Worm (Caenorhabditis elegans): ENCODE data around the gene Y16E11A.4.
"Not testable (repeated sequence)": the region's sequence is repeated elsewhere in the genome, so short reads cannot be mapped to it uniquely, and the experiment has no call there.

The Y16E11A.4 gene

DNA sequence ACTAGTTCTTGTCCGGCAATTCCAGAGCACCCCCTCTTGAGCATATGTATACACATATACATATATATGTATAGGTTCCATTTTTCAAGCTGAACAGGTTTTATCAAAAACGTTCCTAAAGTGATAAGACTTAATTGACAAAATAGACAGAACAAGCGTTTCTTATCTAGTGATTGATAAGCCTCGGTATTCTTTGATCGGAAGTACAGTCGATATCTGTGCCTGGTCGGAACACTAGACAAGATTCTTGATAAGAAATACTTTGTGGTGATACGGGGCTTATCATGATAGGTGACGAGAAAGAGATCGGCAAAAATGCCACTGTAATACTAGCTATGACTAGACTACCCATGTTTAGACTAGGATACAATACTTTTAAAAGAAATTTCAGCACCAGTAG, 38.0 kb upstream of the Y16E11A.4 start:
- peak; percentile 48 for TF ChIP-seq nhr-77 (tag; optimal IDR thresholded peaks at IDR 0.05)
- peak; percentile 83 for TF ChIP-seq nhr-28 (tag; optimal IDR thresholded peaks at IDR 0.05)
- no peak for TF ChIP-seq fos-1 (tag; optimal IDR thresholded peaks at IDR 0.05)
- TF ChIP-seq duxl-1 (tag; optimal IDR thresholded peaks at IDR 0.05; ENCODE audit: poor library complexity) = peak; percentile 79
- TF ChIP-seq unc-62 (GFP tag; optimal IDR thresholded peaks at IDR 0.05 in 1 of 2) = no peak
- no peak for TF ChIP-seq unc-62 (tag; optimal IDR thresholded peaks at IDR 0.05)
- peak; percentile 26 for TF ChIP-seq aha-1 (tag)
- no peak for TF ChIP-seq nhr-41 (GFP tag; IDR thresholded peaks at IDR 0.05)
- peak; percentile 92 for TF ChIP-seq dmd-6 (GFP tag; IDR thresholded peaks at IDR 0.05)
- peak; percentile 87 for TF ChIP-seq pqm-1 (tag; optimal IDR thresholded peaks at IDR 0.05)
- no peak for TF ChIP-seq ceh-62 (tag; optimal IDR thresholded peaks at IDR 0.05)
- no peak for TF ChIP-seq F49E8.2 (tag; optimal IDR thresholded peaks at IDR 0.05; ENCODE audit: borderline replicate concordance)
- no peak for TF ChIP-seq F44E2.7 (GFP tag; IDR thresholded peaks at IDR 0.05)
- peak; percentile 88 for TF ChIP-seq tra-1 (GFP tag; IDR thresholded peaks at IDR 0.05)
- TF ChIP-seq nhr-237 (tag; optimal IDR thresholded peaks at IDR 0.05) = no peak
- TF ChIP-seq mxl-3 (GFP tag; optimal IDR thresholded peaks at IDR 0.05) = peak; percentile 12
- peak; percentile 78 for TF ChIP-seq hlh-11 (tag; optimal IDR thresholded peaks at IDR 0.05)
- peak; percentile 96 for TF ChIP-seq lin-1 (GFP tag; IDR thresholded peaks at IDR 0.05)
- no peak for TF ChIP-seq daf-16 (GFP tag; optimal IDR thresholded peaks at IDR 0.05)
- TF ChIP-seq daf-16 (tag; optimal IDR thresholded peaks at IDR 0.05) = peak; percentile 61
- peak; percentile 5 for TF ChIP-seq nhr-6 (tag; optimal IDR thresholded peaks at IDR 0.05)
- no peak for TF ChIP-seq D1046.2 (GFP tag; IDR thresholded peaks at IDR 0.05)
- peak; percentile 88 for TF ChIP-seq php-3 (GFP tag; IDR thresholded peaks at IDR 0.05)
- TF ChIP-seq lim-7 (GFP tag; IDR thresholded peaks at IDR 0.05) = no peak
- TF ChIP-seq ZK337.2 (GFP tag; IDR thresholded peaks at IDR 0.05) = no peak
- TF ChIP-seq Y75B8A.6 (GFP tag; IDR thresholded peaks at IDR 0.05) = 0 out of 2 replicates have a peak, but pooled peaks have one; percentile 64
- TF ChIP-seq nhr-42 (GFP tag; IDR thresholded peaks at IDR 0.05) = no peak
- TF ChIP-seq nhr-48 (tag; optimal IDR thresholded peaks at IDR 0.05) = no peak

DNA sequence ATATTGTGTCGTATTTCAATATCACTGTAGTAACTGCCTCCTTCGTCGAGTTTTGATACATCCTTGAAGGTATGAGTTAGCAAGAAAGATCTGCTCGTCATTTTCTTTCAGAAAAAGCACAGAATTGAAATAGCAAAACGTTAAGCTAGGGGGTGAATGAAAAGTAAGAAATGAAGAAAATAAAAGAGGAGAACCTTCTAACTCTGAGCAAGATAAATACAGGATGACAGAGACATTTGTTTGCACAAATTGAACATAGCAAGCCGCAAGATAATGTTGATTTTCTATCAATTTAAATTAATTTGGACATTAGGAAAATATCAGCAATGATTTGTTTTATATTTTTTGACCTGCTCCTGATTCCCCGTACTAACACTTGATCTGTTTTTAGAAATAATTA, 31.5 kb upstream of the Y16E11A.4 start, which contains the start of gene math-49:
Gene math-49 (minus strand): TSS at position 101 of the 400 bp plus-strand sequence.
- TF ChIP-seq spr-1 (tag; optimal IDR thresholded peaks at IDR 0.05); cey-2 (tag; optimal IDR thresholded peaks at IDR 0.05; ENCODE audit: borderline replicate concordance, insufficient read depth); F44E2.7 (GFP tag; IDR thresholded peaks at IDR 0.05): not testable (repeated sequence)

DNA sequence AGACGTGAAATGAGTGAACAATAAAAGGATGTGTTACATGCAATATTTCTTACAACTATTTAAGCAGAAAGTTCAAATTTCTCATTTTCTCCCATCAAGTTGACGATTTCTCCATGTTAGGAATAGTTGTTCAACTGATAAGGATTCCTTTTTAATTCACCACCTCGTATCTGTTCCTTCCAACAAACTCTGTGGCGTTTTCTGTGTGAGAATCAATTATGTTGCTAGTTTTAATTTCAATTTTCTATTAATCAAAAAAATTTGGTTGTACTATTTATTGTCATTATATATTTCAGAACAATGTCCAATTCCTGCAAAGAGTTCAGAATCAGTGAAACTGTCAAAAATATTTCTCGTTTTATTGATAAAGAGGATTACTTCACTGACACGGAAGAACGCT, 1.9 kb downstream of the Y16E11A.4 start, which contains the start of gene math-44:
Gene math-44 (plus strand): TSS at position 301 of the 400 bp plus-strand sequence.
- no peak for TF ChIP-seq snpc-4 (tag; optimal IDR thresholded peaks at IDR 0.05)
- TF ChIP-seq nhr-28 (tag; optimal IDR thresholded peaks at IDR 0.05) = peak; percentile 2

DNA sequence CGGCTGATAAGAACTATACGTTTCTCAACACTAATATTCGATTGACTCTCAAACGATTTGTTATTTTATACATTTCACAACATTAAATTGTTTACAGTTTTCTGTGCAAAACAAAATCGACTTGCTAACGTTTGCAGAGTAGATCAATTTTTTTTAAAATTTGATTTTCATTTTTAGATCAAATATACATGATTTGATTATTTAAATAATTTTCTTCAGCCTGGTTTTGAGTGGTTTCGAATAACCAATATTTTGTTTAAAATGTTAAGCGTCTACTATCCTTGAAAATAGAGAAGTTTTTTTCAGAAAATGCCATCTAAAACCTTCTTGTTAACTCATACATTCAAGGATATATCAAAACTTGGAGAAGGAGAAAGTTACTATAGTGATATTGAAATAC, 6.7 kb downstream of the Y16E11A.4 start, which contains the start of gene math-21:
Gene math-21 (plus strand): TSS at position 301 of the 400 bp plus-strand sequence.
- TF ChIP-seq tag-97 (GFP tag; IDR thresholded peaks at IDR 0.05) = no peak
- TF ChIP-seq dve-1 (tag; optimal IDR thresholded peaks at IDR 0.05; ENCODE audit: insufficient read depth) = no peak
- TF ChIP-seq daf-16 (GFP tag; optimal IDR thresholded peaks at IDR 0.05) = no peak
- TF ChIP-seq daf-16 (tag; optimal IDR thresholded peaks at IDR 0.05) = peak; percentile 71
- no peak for TF ChIP-seq nhr-237 (tag; optimal IDR thresholded peaks at IDR 0.05)
- no peak for TF ChIP-seq zfp-3 (GFP tag; conservative IDR thresholded peaks at IDR 0.05)
- no peak for TF ChIP-seq aly-2 (tag; optimal IDR thresholded peaks at IDR 0.05)
- peak; percentile 38 for TF ChIP-seq pqm-1 (tag; optimal IDR thresholded peaks at IDR 0.05)
- TF ChIP-seq unc-62 (GFP tag; optimal IDR thresholded peaks at IDR 0.05 in 1 of 2) = no peak
- no peak for TF ChIP-seq unc-62 (tag; optimal IDR thresholded peaks at IDR 0.05)
- no peak for TF ChIP-seq Y48G9A.11 (GFP tag; IDR thresholded peaks at IDR 0.05)
- TF ChIP-seq lin-15B (tag; optimal IDR thresholded peaks at IDR 0.05) = no peak
- no peak for TF ChIP-seq nhr-42 (GFP tag; IDR thresholded peaks at IDR 0.05)
- TF ChIP-seq nhr-28 (tag; optimal IDR thresholded peaks at IDR 0.05) = peak; percentile 6
- no peak for TF ChIP-seq ztf-7 (tag; optimal IDR thresholded peaks at IDR 0.05)

All from whole organism, L4 larva.